Worm (Caenorhabditis elegans): ENCODE results near the gene apa-2.

- TF ChIP-seq ztf-11 (tag; optimal IDR thresholded peaks at IDR 0.05) (no peak), nhr-237 (tag; optimal IDR thresholded peaks at IDR 0.05) (no peak), unc-39 (tag; optimal IDR thresholded peaks at IDR 0.05) (no peak), drap-1 (GFP tag; optimal IDR thresholded peaks at IDR 0.05) (peak; percentile 14)
These were observed 34.5 kb downstream of the apa-2 start for ce11 chrX:9372987-9373386.
